Worm (Caenorhabditis elegans) whole organism, L2 larva: ENCODE data around the gene C09E7.8.

ENCODE experiments used
- R02D3.7 ChIP-seq: fragments of 150-350 bp; optimal IDR thresholded peaks from 2 replicates; lab custom pipeline; 2014; ENCODE audit warnings: missing biosample characterization, missing genetic modification characterization
- ama-1 ChIP-seq: fragments of 150-350 bp; optimal IDR thresholded peaks from 2 replicates; lab custom pipeline; 2018; ENCODE audit warnings: inconsistent platforms
- ceh-82 ChIP-seq: fragments of 150-350 bp; optimal IDR thresholded peaks from 2 replicates; lab custom pipeline; 2014; ENCODE audit warnings: missing biosample characterization, missing genetic modification characterization
- elt-1 ChIP-seq: fragments of 150-350 bp; optimal IDR thresholded peaks from 2 replicates; lab custom pipeline; 2014; ENCODE audit warnings: missing biosample characterization, missing genetic modification characterization
- elt-3 ChIP-seq: sonication (generic microtip); optimal IDR thresholded peaks from 2 replicates; lab custom pipeline; 2017; ENCODE audit warnings: missing biosample characterization, missing genetic modification characterization
- nhr-237 ChIP-seq: fragments of 150-350 bp; optimal IDR thresholded peaks from 2 replicates; lab custom pipeline; 2014; ENCODE audit warnings: missing biosample characterization, missing genetic modification characterization
- nhr-6 ChIP-seq: fragments of 150-350 bp; optimal IDR thresholded peaks from 2 replicates; lab custom pipeline; 2014; ENCODE audit warnings: missing biosample characterization, missing genetic modification characterization
- peb-1 ChIP-seq: fragments of 150-350 bp; optimal IDR thresholded peaks from 2 replicates; lab custom pipeline; 2014; ENCODE audit warnings: missing biosample characterization, missing genetic modification characterization
- unc-62 ChIP-seq: fragments of 150-350 bp; optimal IDR thresholded peaks from 2 replicates; lab custom pipeline; 2014; ENCODE audit warnings: missing biosample characterization, missing genetic modification reagents, missing genetic modification characterization
- zag-1 ChIP-seq: fragments of 150-350 bp; optimal IDR thresholded peaks from 2 replicates; lab custom pipeline; 2014; ENCODE audit warnings: missing biosample characterization, missing genetic modification characterization
- ztf-11 ChIP-seq: sonication (generic microtip); optimal IDR thresholded peaks from 2 replicates; lab custom pipeline; 2017; ENCODE audit warnings: missing biosample characterization, missing genetic modification characterization

ce11 chrIII:6507832-6508231, 50.6 kb downstream of the C09E7.8 start, which contains the start of gene F23F12.12:
- TF ChIP-seq ama-1 (lab: Kevin White, UChicago) (no peak), elt-3 (no peak), unc-62 (GFP tag; lab: Kevin White, UChicago) (no peak), peb-1 (tag; lab: Kevin White, UChicago) (no peak), zag-1 (tag; lab: Kevin White, UChicago) (no peak), ztf-11 (tag; lab: Kevin White, UChicago) (no peak), ceh-82 (no peak), nhr-237 (tag; lab: Kevin White, UChicago) (no peak), R02D3.7 (tag; lab: Kevin White, UChicago) (no peak), nhr-6 (no peak), elt-1 (no peak)
